Fruit fly (Drosophila melanogaster) whole organism, prepupa: ENCODE measurements around the gene Uch.

Experiments
- CG10669 ChIP-seq: fragments of 200-800 bp; sonication (Bioruptor generic); optimal IDR thresholded peaks from 3 replicates; lab custom pipeline; 2018; ENCODE audit warnings: missing biosample characterization, mild to moderate bottlenecking, missing genetic modification characterization, moderate library complexity
- CG11294 ChIP-seq: fragments of 200-800 bp; sonication (Bioruptor generic); IDR thresholded peaks from 2 replicates; pipeline ENCODE4 v1.3.6; 2022; ENCODE audit warnings: missing biosample characterization, missing genetic modification characterization
- CG6276 ChIP-seq: fragments of 200-800 bp; sonication (Bioruptor generic); optimal IDR thresholded peaks from 2 replicates; lab custom pipeline; 2017; ENCODE audit warnings: missing biosample characterization, mild to moderate bottlenecking, missing genetic modification characterization
- CG9139 ChIP-seq: fragments of 200-800 bp; sonication (Bioruptor generic); optimal IDR thresholded peaks from 3 replicates; lab custom pipeline; 2017; ENCODE audit warnings: missing biosample characterization, mild to moderate bottlenecking, missing genetic modification characterization
- Eip75B ChIP-seq: fragments of 200-800 bp; sonication (Bioruptor generic); optimal IDR thresholded peaks from 3 replicates; lab custom pipeline; 2016; ENCODE audit warnings: missing biosample characterization, missing genetic modification characterization
- Hr39 ChIP-seq: fragments of 200-800 bp; sonication (Bioruptor generic); optimal IDR thresholded peaks from 2 replicates; lab custom pipeline; 2016; ENCODE audit warnings: missing biosample characterization, missing genetic modification characterization
- Lpt ChIP-seq: fragments of 200-800 bp; sonication (Bioruptor generic); optimal IDR thresholded peaks from 3 replicates; lab custom pipeline; 2016; ENCODE audit warnings: missing biosample characterization, missing genetic modification characterization
- Smox ChIP-seq: fragments of 200-800 bp; sonication (Bioruptor generic); optimal IDR thresholded peaks from 3 replicates; lab custom pipeline; 2016; ENCODE audit warnings: missing biosample characterization, missing genetic modification characterization
- Sox102F ChIP-seq: fragments of 200-800 bp; sonication (Bioruptor generic); optimal IDR thresholded peaks from 2 replicates; lab custom pipeline; 2016; ENCODE audit warnings: missing biosample characterization, mild to moderate bottlenecking, missing genetic modification characterization
- Sox14 ChIP-seq: fragments of 200-800 bp; sonication (Bioruptor generic); optimal IDR thresholded peaks from 3 replicates; lab custom pipeline; 2016; ENCODE audit warnings: missing biosample characterization, missing genetic modification characterization
- Sox15 ChIP-seq: fragments of 200-800 bp; sonication (Bioruptor generic); optimal IDR thresholded peaks from 3 replicates; lab custom pipeline; 2016; ENCODE audit warnings: missing biosample characterization, missing genetic modification characterization
- dsx ChIP-seq: fragments of 200-800 bp; optimal IDR thresholded peaks from 3 replicates; lab custom pipeline; 2019; ENCODE audit warnings: missing biosample characterization, mild to moderate bottlenecking, missing genetic modification characterization, moderate library complexity; ENCODE audit not compliant: poor library complexity, severe bottlenecking

DNA sequence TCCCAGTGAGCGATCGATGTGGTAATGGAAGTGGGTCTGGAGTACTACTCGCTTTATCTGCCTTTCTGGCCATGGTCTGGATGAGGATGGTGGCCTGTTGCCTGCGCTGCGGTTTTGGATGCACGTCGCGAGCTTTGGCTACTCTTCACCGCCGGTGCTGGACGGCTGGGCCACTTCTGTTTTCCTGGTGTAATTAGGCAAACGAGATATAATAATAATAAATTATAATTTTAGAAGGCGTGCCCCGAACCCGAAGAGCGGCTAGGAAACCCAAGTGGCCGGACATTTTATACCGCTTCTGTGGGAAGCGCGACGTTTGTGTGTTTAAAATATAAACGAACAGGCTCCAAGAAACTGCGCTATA, 14.6 kb downstream of the Uch start:
- TF ChIP-seq CG10669 (GFP tag; lab: Kevin White, UChicago), result no peak
- TF ChIP-seq Smox (GFP tag; lab: Kevin White, UChicago), result no peak
- TF ChIP-seq Sox15 (GFP tag; lab: Kevin White, UChicago), result no peak
- no peak for TF ChIP-seq Sox102F
- no peak for TF ChIP-seq Sox14
- no peak for TF ChIP-seq CG11294
- no peak for TF ChIP-seq Hr39 (GFP tag; lab: Kevin White, UChicago)
- no peak for TF ChIP-seq CG6276 (GFP tag; lab: Kevin White, UChicago)
- no peak for TF ChIP-seq Eip75B (GFP tag; lab: Kevin White, UChicago)
- TF ChIP-seq dsx, result no peak
- no peak for TF ChIP-seq Lpt (GFP tag; lab: Kevin White, UChicago)
- no peak for TF ChIP-seq CG9139 (GFP tag; lab: Kevin White, UChicago)
